Worm (Caenorhabditis elegans) whole organism, early embryonic: ENCODE results near the gene ZK1098.12.

Experiments used
- ama-1 ChIP-seq: fragments of 150-350 bp; optimal IDR thresholded peaks from 2 replicates; lab custom pipeline; 2014
- ceh-36 ChIP-seq: sonication (generic microtip); optimal IDR thresholded peaks from 2 replicates; lab custom pipeline; 2016; ENCODE audit warnings: missing genetic modification characterization, inconsistent platforms, missing compliant biosample characterization
- ets-7 ChIP-seq: sonication (generic microtip); optimal IDR thresholded peaks from 2 replicates; lab custom pipeline; 2016; ENCODE audit warnings: missing genotype, missing genetic modification characterization, missing compliant biosample characterization
- hmg-4 ChIP-seq: fragments of 200-800 bp; sonication (Bioruptor generic); optimal IDR thresholded peaks from 2 replicates; lab custom pipeline; 2018; ENCODE audit warnings: mild to moderate bottlenecking, missing genetic modification characterization, missing compliant biosample characterization
- pes-1 ChIP-seq: fragments of 200-800 bp; sonication (Bioruptor generic); IDR thresholded peaks from 2 replicates; pipeline ENCODE4 v1.3.6; 2022; ENCODE audit warnings: missing genetic modification reagents, missing genetic modification characterization, missing compliant biosample characterization
- scrt-1 ChIP-seq: fragments of 200-800 bp; sonication (Bioruptor generic); IDR thresholded peaks from 2 replicates; pipeline ENCODE4 v1.3.6; 2022; ENCODE audit warnings: missing genetic modification characterization, missing compliant biosample characterization

ce11 chrIII:9542816-9543215, 2.1 kb upstream of the ZK1098.12 start, which contains the start of gene eif-2Balpha:
- TF ChIP-seq ama-1 (lab: Kevin White, UChicago) (no peak), scrt-1 (GFP tag; lab: Robert Waterston, UW) (no peak), hmg-4 (no peak), ets-7 (tag; lab: Kevin White, UChicago) (no peak), ceh-36 (tag; lab: Kevin White, UChicago) (no peak), pes-1 (GFP tag; lab: Robert Waterston, UW) (no peak)
